Fruit fly (Drosophila melanogaster): Measurements from ENCODE around the gene CG31832.

dm6 chr2L:15007331-15007863 lies 24.2 kb downstream of the CG31832 start, which contains the start of the genes Ankrd49 and NC2beta:
- no peak for TF ChIP-seq Ets96B (tag; optimal IDR thresholded peaks at IDR 0.05)
- no peak for TF ChIP-seq CG10631 (GFP tag; optimal IDR thresholded peaks at IDR 0.05)
- no peak for TF ChIP-seq svp (GFP tag)
- no peak for TF ChIP-seq CG6792 (GFP tag; optimal IDR thresholded peaks at IDR 0.05)
- no peak for TF ChIP-seq Sox15 (GFP tag; optimal IDR thresholded peaks at IDR 0.05)
- TF ChIP-seq Blimp-1 (GFP tag; optimal IDR thresholded peaks at IDR 0.05): no peak
- TF ChIP-seq CG9139 (GFP tag; optimal IDR thresholded peaks at IDR 0.05): no peak
